Fruit fly (Drosophila melanogaster) whole organism, embryonic: Measurements from ENCODE around the gene CG31141.
A peak's percentile ranks its signal among the peaks of the same experiment; 100 is the strongest.

ENCODE experiments used
- Asciz ChIP-seq: fragments of 200-800 bp; sonication (Bioruptor generic); optimal IDR thresholded peaks from 2 replicates; lab custom pipeline; 2017; ENCODE audit warnings: missing biosample characterization, mild to moderate bottlenecking, missing genetic modification characterization, missing genetic modification reagents
- CG10147 ChIP-seq: fragments of 200-800 bp; sonication (Bioruptor generic); optimal IDR thresholded peaks from 2 replicates; lab custom pipeline; 2019; ENCODE audit warnings: missing biosample characterization, mild to moderate bottlenecking, missing genetic modification characterization, moderate library complexity
- CG12219 ChIP-seq: fragments of 200-800 bp; sonication (Bioruptor generic); optimal IDR thresholded peaks from 3 replicates; lab custom pipeline; 2018; ENCODE audit warnings: missing biosample characterization, mild to moderate bottlenecking, missing genetic modification characterization
- CG12299 ChIP-seq: fragments of 200-800 bp; sonication (Bioruptor generic); optimal IDR thresholded peaks from 2 replicates; lab custom pipeline; 2018; ENCODE audit warnings: missing biosample characterization, mild to moderate bottlenecking, missing genetic modification characterization
- CG12391 ChIP-seq: fragments of 200-800 bp; sonication (Bioruptor generic); optimal IDR thresholded peaks from 3 replicates; lab custom pipeline; 2018; ENCODE audit warnings: missing biosample characterization, mild to moderate bottlenecking, missing genetic modification characterization, moderate library complexity
- CG14710 ChIP-seq: fragments of 200-800 bp; sonication (Bioruptor generic); optimal IDR thresholded peaks from 3 replicates; lab custom pipeline; 2019; ENCODE audit warnings: missing biosample characterization, mild to moderate bottlenecking, missing genetic modification characterization, moderate library complexity
- CG15514 ChIP-seq: fragments of 200-800 bp; sonication (Bioruptor generic); optimal IDR thresholded peaks from 3 replicates; lab custom pipeline; 2017; ENCODE audit warnings: missing biosample characterization, missing genetic modification characterization, mild to moderate bottlenecking, moderate library complexity, missing genetic modification reagents
- CG1602 ChIP-seq: fragments of 200-800 bp; sonication (Bioruptor generic); optimal IDR thresholded peaks from 3 replicates; lab custom pipeline; 2016; ENCODE audit warnings: missing biosample characterization, missing genetic modification characterization
- CG1603 ChIP-seq: fragments of 200-800 bp; sonication (Bioruptor generic); optimal IDR thresholded peaks from 2 replicates; lab custom pipeline; 2019; ENCODE audit warnings: missing biosample characterization, mild to moderate bottlenecking, missing genetic modification characterization, moderate library complexity
- CG17568 ChIP-seq: fragments of 200-800 bp; sonication (Bioruptor generic); optimal IDR thresholded peaks from 2 replicates; lab custom pipeline; 2018; ENCODE audit warnings: missing biosample characterization, mild to moderate bottlenecking, missing genetic modification characterization, moderate library complexity
- CG31224 ChIP-seq: fragments of 200-800 bp; sonication (Bioruptor generic); IDR thresholded peaks from 2 replicates; pipeline ENCODE4 v1.3.6; 2022; ENCODE audit warnings: missing biosample characterization, missing genetic modification characterization
- CG31441 ChIP-seq: fragments of 200-800 bp; sonication (Bioruptor generic); IDR thresholded peaks from 2 replicates; pipeline ENCODE4 v1.3.6; 2022; ENCODE audit warnings: missing biosample characterization, missing genetic modification characterization
- CG34422 ChIP-seq: fragments of 200-800 bp; sonication (Bioruptor generic); IDR thresholded peaks from 3 replicates; pipeline ENCODE4 v1.3.6; 2022; ENCODE audit warnings: missing biosample characterization, missing genetic modification characterization
- CG4328 ChIP-seq: fragments of 200-800 bp; sonication (Bioruptor generic); optimal IDR thresholded peaks from 3 replicates; lab custom pipeline; 2017; ENCODE audit warnings: missing biosample characterization, missing genetic modification reagents, missing genetic modification characterization
- CG6272 ChIP-seq: fragments of 200-800 bp; sonication (Bioruptor generic); IDR thresholded peaks from 2 replicates; pipeline ENCODE4 v1.3.6; 2022; ENCODE audit warnings: missing biosample characterization, missing genetic modification characterization
- CG9215 ChIP-seq: fragments of 200-800 bp; sonication (Bioruptor generic); IDR thresholded peaks from 2 replicates; pipeline ENCODE4 v1.3.6; 2022; ENCODE audit warnings: missing biosample characterization, missing genetic modification characterization
- Dek ChIP-seq: fragments of 200-800 bp; sonication (Bioruptor generic); optimal IDR thresholded peaks from 3 replicates; lab custom pipeline; 2019; ENCODE audit warnings: missing biosample characterization, mild to moderate bottlenecking, missing genetic modification characterization, moderate library complexity
- Dll ChIP-seq: fragments of 200-800 bp; sonication (Bioruptor generic); IDR thresholded peaks from 4 replicates; pipeline ENCODE4 v1.3.6; 2022; ENCODE audit warnings: missing biosample characterization, missing genetic modification characterization; ENCODE audit not compliant: partially characterized antibody
- Dp ChIP-seq: fragments of 200-800 bp; sonication (Bioruptor generic); optimal IDR thresholded peaks from 2 replicates; lab custom pipeline; 2018; ENCODE audit warnings: missing biosample characterization, mild to moderate bottlenecking, missing genetic modification characterization, moderate library complexity
- E2f2 ChIP-seq: fragments of 200-800 bp; sonication (Bioruptor generic); IDR thresholded peaks from 2 replicates; pipeline ENCODE4 v1.3.6; 2022; ENCODE audit warnings: missing biosample characterization, missing genetic modification characterization
- Ets97D ChIP-seq: fragments of 200-800 bp; sonication (Bioruptor generic); optimal IDR thresholded peaks from 3 replicates; lab custom pipeline; 2016; ENCODE audit warnings: missing biosample characterization, missing genetic modification characterization
- Hmr ChIP-seq: fragments of 200-800 bp; sonication (Bioruptor generic); optimal IDR thresholded peaks from 3 replicates; lab custom pipeline; 2017; ENCODE audit warnings: mild to moderate bottlenecking, missing biosample characterization, missing genetic modification reagents, missing genetic modification characterization
- Hsf ChIP-seq: fragments of 200-800 bp; sonication (Bioruptor generic); optimal IDR thresholded peaks from 3 replicates; lab custom pipeline; 2016; ENCODE audit warnings: missing biosample characterization, missing genetic modification characterization
- Med ChIP-seq: fragments of 200-800 bp; sonication (Bioruptor generic); peaks from one replicate; lab custom pipeline; 2016; ENCODE audit warnings: missing biosample characterization, missing genetic modification characterization, mild to moderate bottlenecking, inconsistent platforms, moderate library complexity
- Mrtf ChIP-seq: fragments of 200-800 bp; sonication (Bioruptor generic); IDR thresholded peaks from 3 replicates; pipeline ENCODE4 v1.3.6; 2022; ENCODE audit warnings: missing biosample characterization, missing genetic modification characterization
- Scr ChIP-seq: fragments of 200-800 bp; sonication (Bioruptor generic); IDR thresholded peaks from 2 replicates; pipeline ENCODE4 v1.3.6; 2022; ENCODE audit warnings: missing biosample characterization, missing genetic modification characterization; ENCODE audit not compliant: partially characterized antibody
- Sin3A ChIP-seq: fragments of >200 bp; optimal IDR thresholded peaks from 2 replicates; lab custom pipeline; 2018
- Sry-β ChIP-seq: fragments of 200-800 bp; sonication (Bioruptor generic); optimal IDR thresholded peaks from 2 replicates; lab custom pipeline; 2018; ENCODE audit warnings: missing biosample characterization, mild to moderate bottlenecking, missing genetic modification characterization, moderate library complexity
- aop ChIP-seq: fragments of 200-800 bp; sonication (Bioruptor generic); IDR thresholded peaks from 2 replicates; pipeline ENCODE4 v1.3.6; 2022; ENCODE audit warnings: missing biosample characterization, missing genetic modification characterization
- ap ChIP-seq: fragments of 200-800 bp; sonication (Bioruptor generic); IDR thresholded peaks from 2 replicates; pipeline ENCODE4 v1.3.6; 2022; ENCODE audit warnings: missing biosample characterization, missing genetic modification characterization
- croc ChIP-seq: fragments of 200-800 bp; sonication (Bioruptor generic); conservative IDR thresholded peaks from 3 replicates; pipeline ENCODE4 v1.3.6; 2022; ENCODE audit warnings: missing biosample characterization, missing genetic modification characterization
- dm ChIP-seq: fragments of 200-800 bp; sonication (Bioruptor generic); optimal IDR thresholded peaks from 3 replicates; lab custom pipeline; 2016; ENCODE audit warnings: missing biosample characterization, missing genetic modification characterization
- dpn ChIP-seq, 2 experiments: fragments of 200-800 bp; sonication (Bioruptor generic); optimal IDR thresholded peaks; 3 replicates each; lab custom pipeline; 2016; ENCODE audit warnings: missing biosample characterization in 2 of 2, missing genetic modification characterization in 2 of 2
- en ChIP-seq: fragments of 200-800 bp; sonication (Bioruptor generic); optimal IDR thresholded peaks from 2 replicates; lab custom pipeline; 2016; ENCODE audit warnings: missing biosample characterization, missing genetic modification characterization
- grn ChIP-seq: fragments of 200-800 bp; sonication (Bioruptor generic); optimal IDR thresholded peaks from 3 replicates; lab custom pipeline; 2017; ENCODE audit warnings: missing biosample characterization, missing genetic modification characterization
- klu ChIP-seq: fragments of 200-800 bp; sonication (Bioruptor generic); IDR thresholded peaks from 2 replicates; pipeline ENCODE4 v1.3.6; 2022; ENCODE audit warnings: missing biosample characterization, missing genetic modification characterization
- lov ChIP-seq, 2 experiments: fragments of 200-800 bp in 1 of 2; fragments of >200 bp in 1 of 2; sonication (Bioruptor generic) in 1 of 2; IDR thresholded peaks in 1 of 2; optimal IDR thresholded peaks in 1 of 2; 2 replicates in 1 of 2; 3 replicates in 1 of 2; pipeline versions ENCODE4 v1.3.6 to Lab custom; 2017 to 2022; ENCODE audit warnings: missing biosample characterization in 1 of 2, missing genetic modification characterization in 1 of 2
- pita ChIP-seq: fragments of 200-800 bp; sonication (Bioruptor generic); optimal IDR thresholded peaks from 2 replicates; lab custom pipeline; 2017; ENCODE audit warnings: missing biosample characterization, mild to moderate bottlenecking, missing genetic modification characterization
- sisA ChIP-seq: fragments of 200-800 bp; sonication (Bioruptor generic); IDR thresholded peaks from 2 replicates; pipeline ENCODE4 v1.3.6; 2022; ENCODE audit warnings: missing biosample characterization, missing genetic modification characterization
- sqz ChIP-seq: fragments of 200-800 bp; sonication (Bioruptor generic); optimal IDR thresholded peaks from 3 replicates; lab custom pipeline; 2018; ENCODE audit warnings: missing biosample characterization, mild to moderate bottlenecking, missing genetic modification characterization
- stwl ChIP-seq: fragments of 200-800 bp; sonication (Bioruptor generic); optimal IDR thresholded peaks from 3 replicates; lab custom pipeline; 2018; ENCODE audit warnings: missing biosample characterization, mild to moderate bottlenecking, missing genetic modification characterization, moderate library complexity
- tll ChIP-seq, 2 experiments: fragments of 200-800 bp in 1 of 2; fragments of >200 bp in 1 of 2; sonication (Bioruptor generic) in 1 of 2; optimal IDR thresholded peaks; 2 replicates each; lab custom pipeline; 2017 to 2019; ENCODE audit warnings: missing biosample characterization in 2 of 2, missing genetic modification characterization in 2 of 2, mild to moderate bottlenecking in 1 of 2, moderate library complexity in 1 of 2
- ttk ChIP-seq: fragments of 200-800 bp; sonication (Bioruptor generic); IDR thresholded peaks from 2 replicates; pipeline ENCODE4 v2.1.2; 2022; ENCODE audit warnings: missing biosample characterization, missing genetic modification characterization
- unpg ChIP-seq: fragments of 200-800 bp; sonication (Bioruptor generic); optimal IDR thresholded peaks from 3 replicates; lab custom pipeline; 2018; ENCODE audit warnings: missing biosample characterization, mild to moderate bottlenecking, missing genetic modification characterization, moderate library complexity
- wdn ChIP-seq: fragments of 200-800 bp; sonication (Bioruptor generic); IDR thresholded peaks from 2 replicates; pipeline ENCODE4 v1.3.6; 2022; ENCODE audit warnings: missing biosample characterization, missing genetic modification characterization
- zen ChIP-seq: fragments of 200-800 bp; sonication (Bioruptor generic); optimal IDR thresholded peaks from 3 replicates; lab custom pipeline; 2018; ENCODE audit warnings: missing biosample characterization, mild to moderate bottlenecking, missing genetic modification characterization, moderate library complexity
- zfh1 ChIP-seq: fragments of 200-800 bp; sonication (Bioruptor generic); IDR thresholded peaks from 3 replicates; pipeline ENCODE4 v1.3.6; 2022; ENCODE audit warnings: missing biosample characterization, missing genetic modification characterization

The CG31141 gene

DNA sequence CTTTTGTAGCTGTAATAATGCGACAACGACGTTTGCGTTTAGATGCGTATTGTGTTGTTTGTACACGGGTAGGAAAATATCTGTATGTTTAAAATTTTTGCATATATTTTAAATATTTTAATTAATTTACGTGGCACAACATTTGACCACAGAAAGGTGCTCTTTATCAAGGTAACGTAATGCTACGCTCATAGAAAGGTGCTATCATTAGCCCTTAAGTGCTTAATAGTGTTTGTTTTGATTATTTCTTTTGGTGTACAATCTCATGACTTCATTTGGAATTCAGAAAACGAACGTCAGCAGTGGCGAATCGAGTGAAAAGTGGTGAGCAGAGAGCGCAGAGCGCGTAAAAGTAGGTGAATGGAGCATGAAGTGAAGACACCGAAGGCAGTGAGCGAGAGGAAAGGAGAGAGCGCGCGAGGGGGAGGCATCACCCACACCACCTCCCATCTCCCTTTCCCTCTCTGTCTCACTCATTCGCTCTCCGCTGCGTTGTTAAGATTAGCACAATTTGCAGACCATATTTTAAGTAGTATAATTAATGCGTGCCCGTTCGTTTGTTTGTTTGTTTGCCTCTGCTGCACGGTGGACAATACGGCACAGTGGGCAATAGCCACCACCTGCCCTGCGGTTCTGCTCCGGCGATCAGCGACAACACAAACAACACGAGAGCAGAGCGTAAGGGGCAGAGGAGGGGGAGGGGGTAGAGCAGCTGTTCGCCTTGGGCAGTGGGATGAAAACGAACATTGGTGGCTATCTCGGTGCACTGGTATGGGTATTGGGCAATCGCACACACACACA is 1.2 kb upstream of the CG31141 start (continued):
- no peak for TF ChIP-seq aop (GFP tag; lab: Robert Waterston, UW)
- TF ChIP-seq Sry-β, result no peak
- TF ChIP-seq CG6272 (GFP tag; lab: Robert Waterston, UW), result no peak
- TF ChIP-seq sqz (GFP tag; lab: Kevin White, UChicago), result peak; percentile 9
- peak; percentile 53 for TF ChIP-seq ttk (GFP tag; lab: Robert Waterston, UW)
- TF ChIP-seq ap (GFP tag; lab: Robert Waterston, UW), result 0 out of 2 replicates have a peak, but pooled peaks have one; percentile 40
- peak; percentile 26 for TF ChIP-seq CG15514 (GFP tag; lab: Kevin White, UChicago)
- TF ChIP-seq wdn (GFP tag; lab: Robert Waterston, UW), result 0 out of 2 replicates have a peak, but pooled peaks have one; percentile 6
- TF ChIP-seq Med (GFP tag; lab: Kevin White, UChicago), result peak; percentile 80
- no peak for TF ChIP-seq dm (GFP tag; lab: Kevin White, UChicago)
- no peak for TF ChIP-seq pita (GFP tag; lab: Kevin White, UChicago)
- peak; percentile 35 for TF ChIP-seq CG4328 (GFP tag; lab: Kevin White, UChicago)
- TF ChIP-seq dpn (GFP tag; optimal IDR thresholded peaks at IDR 0.05; lab: Kevin White, UChicago), result peak in 1 of 2 experiments; percentile 26
- TF ChIP-seq Asciz (GFP tag; lab: Kevin White, UChicago), result peak; percentile 19
- TF ChIP-seq CG12391 (tag; lab: Kevin White, UChicago), result peak; percentile 37
- no peak for TF ChIP-seq CG10147 (GFP tag; lab: Kevin White, UChicago)
- peak; percentile 49 for TF ChIP-seq sisA (GFP tag; lab: Robert Waterston, UW)
- TF ChIP-seq tll (GFP tag; optimal IDR thresholded peaks at IDR 0.05; lab: Kevin White, UChicago), result no peak
- no peak for TF ChIP-seq lov (optimal IDR thresholded peaks at IDR 0.05; lab: Kevin White, UChicago)
- TF ChIP-seq lov (GFP tag; IDR thresholded peaks at IDR 0.05; lab: Robert Waterston, UW), result peak; percentile 4; the same call in 1 of the 3 replicates
- peak; percentile 42 for TF ChIP-seq Hmr (GFP tag; lab: Kevin White, UChicago)
- peak; percentile 17; the same call in 1 of the 2 replicates for TF ChIP-seq CG9215 (GFP tag; lab: Robert Waterston, UW)
- peak; percentile 58; the same call in 1 of the 2 replicates for TF ChIP-seq klu (GFP tag; lab: Robert Waterston, UW)
- no peak for TF ChIP-seq Ets97D (GFP tag; lab: Kevin White, UChicago)
- no peak for TF ChIP-seq Dll (GFP tag; lab: Robert Waterston, UW)
- TF ChIP-seq croc (GFP tag; lab: Robert Waterston, UW), result no peak
- TF ChIP-seq CG1603 (tag; lab: Kevin White, UChicago), result peak; percentile 29
- no peak for TF ChIP-seq CG12299 (tag; lab: Kevin White, UChicago)
- peak; percentile 14 for TF ChIP-seq Dek (tag; lab: Kevin White, UChicago)
- peak; percentile 73 for TF ChIP-seq unpg (GFP tag; lab: Kevin White, UChicago)

DNA sequence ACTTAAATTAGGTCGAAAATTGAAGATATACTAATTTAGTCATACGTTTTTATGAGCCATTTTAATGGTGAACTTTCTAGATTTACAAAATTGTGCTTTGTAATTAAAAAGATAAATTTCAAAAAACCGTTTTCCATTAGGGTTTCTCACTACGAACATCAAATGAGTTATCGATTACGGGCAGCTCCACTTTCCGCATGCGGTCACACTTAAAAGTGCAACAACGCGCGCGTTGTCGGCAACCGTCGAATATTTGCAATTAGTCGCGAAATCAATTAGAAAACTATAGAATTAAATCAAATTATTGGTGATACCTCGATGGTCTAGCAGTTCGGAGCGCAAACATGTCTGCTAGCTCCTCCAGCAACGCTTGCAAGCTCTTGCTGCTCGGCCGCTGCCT is 1.1 kb downstream of the CG31141 start, which contains the start of gene Ndc1:
Ndc1 (plus strand) TSS at position 200 of the 400 bp plus-strand sequence.
- TF ChIP-seq Sin3A (lab: Kevin White, UChicago), result peak; percentile 42
- no peak for TF ChIP-seq zfh1 (GFP tag; lab: Robert Waterston, UW)
- no peak for TF ChIP-seq CG31224 (GFP tag; lab: Robert Waterston, UW)
- TF ChIP-seq Dll (GFP tag; lab: Robert Waterston, UW), result peak; percentile 47; the same call in 2 of the 4 replicates
- no peak for TF ChIP-seq CG31441 (GFP tag; lab: Robert Waterston, UW)
- peak; percentile 31 for TF ChIP-seq zen
- TF ChIP-seq grn (GFP tag; lab: Kevin White, UChicago), result no peak
- TF ChIP-seq CG34422 (GFP tag; lab: Robert Waterston, UW), result 0 out of 3 replicates have a peak, but pooled peaks have one; percentile 11
- no peak for TF ChIP-seq CG1602 (GFP tag; lab: Kevin White, UChicago)
- peak; percentile 32 for TF ChIP-seq CG14710 (tag; lab: Kevin White, UChicago)
- peak; percentile 84 for TF ChIP-seq E2f2 (GFP tag; lab: Robert Waterston, UW)
- peak; percentile 21 for TF ChIP-seq Ets97D (GFP tag; lab: Kevin White, UChicago)
- TF ChIP-seq CG12219, result no peak
- TF ChIP-seq Hsf (GFP tag; lab: Kevin White, UChicago), result no peak
- TF ChIP-seq CG17568, result peak; percentile 100
- no peak for TF ChIP-seq en (GFP tag; lab: Kevin White, UChicago)
- TF ChIP-seq Scr (GFP tag; lab: Robert Waterston, UW), result peak; percentile 27; the same call in 1 of the 2 replicates
- peak; percentile 6 for TF ChIP-seq stwl
- TF ChIP-seq Dp (GFP tag; lab: Kevin White, UChicago), result peak; percentile 76
- TF ChIP-seq Mrtf (GFP tag; lab: Robert Waterston, UW), result no peak
